Worm (Caenorhabditis elegans) whole organism, L3 larva: ENCODE data around the gene hmg-1.1.

ENCODE experiments used
- R02D3.7 ChIP-seq: fragments of 150-350 bp; optimal IDR thresholded peaks from 2 replicates; lab custom pipeline; 2014; ENCODE audit warnings: missing biosample characterization, missing genetic modification characterization
- ZK546.5 ChIP-seq: sonication (generic microtip); optimal IDR thresholded peaks from 2 replicates; lab custom pipeline; 2017; ENCODE audit warnings: missing biosample characterization, missing genetic modification characterization
- aly-2 ChIP-seq: fragments of 150-350 bp; optimal IDR thresholded peaks from 2 replicates; lab custom pipeline; 2014; ENCODE audit warnings: missing biosample characterization, missing genetic modification characterization
- ama-1 ChIP-seq: fragments of 150-350 bp; optimal IDR thresholded peaks from 2 replicates; lab custom pipeline; 2018
- ceh-16 ChIP-seq: sonication (generic microtip); optimal IDR thresholded peaks from 2 replicates; lab custom pipeline; 2017; ENCODE audit warnings: missing biosample characterization, missing genetic modification characterization
- ceh-28 ChIP-seq: fragments of 150-350 bp; optimal IDR thresholded peaks from 2 replicates; lab custom pipeline; 2014; ENCODE audit warnings: missing biosample characterization, missing genetic modification reagents, missing genetic modification characterization
- ceh-9 ChIP-seq: sonication (generic microtip); optimal IDR thresholded peaks from 2 replicates; lab custom pipeline; 2018; ENCODE audit warnings: missing biosample characterization, missing genetic modification characterization
- daf-12 ChIP-seq: fragments of 150-350 bp; optimal IDR thresholded peaks from 2 replicates; lab custom pipeline; 2014; ENCODE audit warnings: missing biosample characterization, missing genetic modification reagents, missing genetic modification characterization
- egl-27 ChIP-seq: sonication (generic microtip); optimal IDR thresholded peaks from 4 replicates; lab custom pipeline; 2017; ENCODE audit warnings: missing biosample characterization, missing genetic modification reagents, missing genetic modification characterization
- elt-2 ChIP-seq: sonication (generic microtip); optimal IDR thresholded peaks from 2 replicates; lab custom pipeline; 2016; ENCODE audit warnings: missing genetic modification reagents, mild to moderate bottlenecking, missing genetic modification characterization, missing compliant biosample characterization
- fkh-10 ChIP-seq: sonication (generic microtip); optimal IDR thresholded peaks from 2 replicates; lab custom pipeline; 2017; ENCODE audit warnings: missing biosample characterization, missing genetic modification reagents, missing genetic modification characterization
- fkh-2 ChIP-seq: fragments of 150-350 bp; optimal IDR thresholded peaks from 2 replicates; lab custom pipeline; 2014; ENCODE audit warnings: missing biosample characterization, missing genetic modification reagents, missing genetic modification characterization
- fos-1 ChIP-seq: fragments of 150-350 bp; optimal IDR thresholded peaks from 2 replicates; lab custom pipeline; 2014; ENCODE audit warnings: missing biosample characterization, missing genetic modification characterization
- hmg-11 ChIP-seq: sonication (generic microtip); optimal IDR thresholded peaks from 2 replicates; lab custom pipeline; 2016; ENCODE audit warnings: missing genetic modification characterization, missing compliant biosample characterization
- jun-1 ChIP-seq: fragments of 150-350 bp; optimal IDR thresholded peaks from 2 replicates; lab custom pipeline; 2014; ENCODE audit warnings: missing biosample characterization, missing genetic modification reagents, missing genetic modification characterization
- lin-15B ChIP-seq: fragments of 150-350 bp; optimal IDR thresholded peaks from 2 replicates; lab custom pipeline; 2014; ENCODE audit warnings: missing biosample characterization, missing genetic modification characterization
- lin-39 ChIP-seq: fragments of 150-350 bp; optimal IDR thresholded peaks from 2 replicates; lab custom pipeline; 2018; ENCODE audit warnings: missing biosample characterization, missing genetic modification reagents, missing genetic modification characterization
- lsy-12 ChIP-seq: sonication (generic microtip); optimal IDR thresholded peaks from 2 replicates; lab custom pipeline; 2016; ENCODE audit warnings: mild to moderate bottlenecking, missing genetic modification characterization, missing compliant biosample characterization
- nhr-12 ChIP-seq: fragments of 150-350 bp; optimal IDR thresholded peaks from 2 replicates; lab custom pipeline; 2014; ENCODE audit warnings: missing biosample characterization, missing genetic modification characterization
- nhr-23 ChIP-seq: fragments of 150-350 bp; optimal IDR thresholded peaks from 2 replicates; lab custom pipeline; 2014; ENCODE audit warnings: missing biosample characterization, missing genetic modification reagents, missing genetic modification characterization
- nhr-237 ChIP-seq: fragments of 150-350 bp; optimal IDR thresholded peaks from 2 replicates; lab custom pipeline; 2014; ENCODE audit warnings: missing biosample characterization, missing genetic modification characterization
- nhr-25 ChIP-seq: sonication (generic microtip); optimal IDR thresholded peaks from 2 replicates; lab custom pipeline; 2017; ENCODE audit warnings: missing biosample characterization, missing genetic modification characterization
- nhr-67 ChIP-seq: fragments of 150-350 bp; optimal IDR thresholded peaks from 2 replicates; lab custom pipeline; 2014; ENCODE audit warnings: missing biosample characterization, missing genetic modification characterization
- nhr-76 ChIP-seq: fragments of 150-350 bp; sonication (generic microtip); optimal IDR thresholded peaks from 5 replicates; lab custom pipeline; 2014; ENCODE audit warnings: missing biosample characterization, missing genetic modification characterization
- pqm-1 ChIP-seq: fragments of 150-350 bp; optimal IDR thresholded peaks from 2 replicates; lab custom pipeline; 2017; ENCODE audit warnings: missing biosample characterization, missing genetic modification characterization, inconsistent platforms
- sea-2 ChIP-seq: fragments of 150-350 bp; sonication (generic microtip); optimal IDR thresholded peaks from 4 replicates; lab custom pipeline; 2014; ENCODE audit warnings: missing biosample characterization, missing genetic modification reagents, missing genetic modification characterization
- skn-1 ChIP-seq: fragments of 150-350 bp; optimal IDR thresholded peaks from 2 replicates; lab custom pipeline; 2014; ENCODE audit warnings: missing biosample characterization, missing genetic modification characterization
- snpc-4 ChIP-seq: fragments of 150-350 bp; optimal IDR thresholded peaks from 2 replicates; lab custom pipeline; 2014; ENCODE audit warnings: missing biosample characterization, missing genetic modification characterization
- tbx-2 ChIP-seq: sonication (generic microtip); optimal IDR thresholded peaks from 2 replicates; lab custom pipeline; 2016; ENCODE audit warnings: mild to moderate bottlenecking, missing genetic modification characterization, missing compliant biosample characterization
- unc-39 ChIP-seq: sonication (generic microtip); optimal IDR thresholded peaks from 4 replicates; lab custom pipeline; 2017; ENCODE audit warnings: missing biosample characterization, missing genetic modification characterization
- zag-1 ChIP-seq: fragments of 150-350 bp; optimal IDR thresholded peaks from 2 replicates; lab custom pipeline; 2014; ENCODE audit warnings: missing biosample characterization, missing genetic modification characterization
- ztf-11 ChIP-seq: fragments of 150-350 bp; optimal IDR thresholded peaks from 2 replicates; lab custom pipeline; 2014; ENCODE audit warnings: missing biosample characterization, missing genetic modification characterization
- ztf-4 ChIP-seq: fragments of 150-350 bp; optimal IDR thresholded peaks from 2 replicates; lab custom pipeline; 2014; ENCODE audit warnings: missing biosample characterization, missing genetic modification characterization

The hmg-1.1 gene

ce11 chrII:14205335-14205734 is 45.2 kb upstream of the hmg-1.1 start, which contains the start of gene ace-3:
Gene ace-3, plus strand, starts transcription at chrII:14205635.
- TF ChIP-seq zag-1 (tag; lab: Kevin White, UChicago) (no peak), ztf-4 (no peak), ceh-28 (tag; lab: Kevin White, UChicago) (no peak), fos-1 (tag; lab: Kevin White, UChicago) (no peak), lin-39 (tag; lab: Kevin White, UChicago) (no peak), aly-2 (tag; lab: Kevin White, UChicago) (no peak), egl-27 (tag; lab: Kevin White, UChicago) (no peak)

- TF ChIP-seq ceh-28 (tag; lab: Kevin White, UChicago): no peak
- no peak for TF ChIP-seq nhr-76 (tag; lab: Kevin White, UChicago)
- TF ChIP-seq elt-2 (tag; lab: Kevin White, UChicago): no peak
- no peak for TF ChIP-seq nhr-23 (tag; lab: Kevin White, UChicago)
- TF ChIP-seq unc-39 (tag; lab: Kevin White, UChicago): no peak
- no peak for TF ChIP-seq sea-2 (GFP tag; lab: Kevin White, UChicago)
- no peak for TF ChIP-seq R02D3.7
- no peak for TF ChIP-seq ceh-16
- TF ChIP-seq ztf-4: no peak
- no peak for TF ChIP-seq daf-12 (tag; lab: Kevin White, UChicago)
Measured at ce11 chrII:14206211-14206610, 44.3 kb upstream of the hmg-1.1 start.

ce11 chrII:14211118-14211517 is 39.4 kb upstream of the hmg-1.1 start, which contains the start of gene hot-7:
Gene hot-7, plus strand, starts transcription at chrII:14211418.
- TF ChIP-seq lin-15B (tag; lab: Kevin White, UChicago): no peak
- TF ChIP-seq, all 47 proteins: peak for 0

DNA sequence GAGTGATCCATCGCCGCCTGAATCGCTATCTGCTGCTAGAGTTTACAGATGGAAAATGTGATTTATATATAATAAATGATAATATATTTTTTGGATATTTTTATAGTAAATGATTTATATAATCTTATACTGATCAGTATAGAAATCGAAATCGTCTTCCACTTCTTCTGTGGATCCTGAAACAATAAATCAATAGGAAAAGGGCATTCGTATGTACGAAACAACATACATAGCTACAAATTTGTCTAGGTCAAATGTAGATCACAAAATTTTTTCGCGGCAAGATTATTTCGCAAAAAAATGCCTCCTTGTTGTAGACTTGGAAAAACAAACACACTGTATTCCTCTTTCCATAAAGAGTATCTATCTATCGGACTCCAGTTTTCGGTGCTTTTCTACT is 36.4 kb upstream of the hmg-1.1 start, which contains the start of gene Y48B6A.10:
Gene Y48B6A.10 (plus strand): TSS at position 301 of the 400 bp plus-strand sequence.
- no peak for TF ChIP-seq tbx-2 (tag; lab: Kevin White, UChicago)
- TF ChIP-seq fkh-2 (tag; lab: Kevin White, UChicago): no peak
- no peak for TF ChIP-seq nhr-25 (tag; lab: Kevin White, UChicago)
- TF ChIP-seq elt-2 (tag; lab: Kevin White, UChicago): no peak
- no peak for TF ChIP-seq ceh-9
- TF ChIP-seq nhr-76 (tag; lab: Kevin White, UChicago): no peak
- TF ChIP-seq ama-1: no peak
- TF ChIP-seq zag-1 (tag; lab: Kevin White, UChicago): no peak
- no peak for TF ChIP-seq skn-1 (tag; lab: Kevin White, UChicago)
- no peak for TF ChIP-seq fkh-10 (GFP tag; lab: Kevin White, UChicago)
- TF ChIP-seq hmg-11 (tag; lab: Kevin White, UChicago): no peak
- TF ChIP-seq R02D3.7: no peak
- TF ChIP-seq, all 47 proteins: peak for 0

ce11 chrII:14218142-14218541 is 32.4 kb upstream of the hmg-1.1 start:
- TF ChIP-seq jun-1 (tag; lab: Kevin White, UChicago): no peak
- TF ChIP-seq lin-15B (tag; lab: Kevin White, UChicago): no peak
- no peak for TF ChIP-seq nhr-237 (tag; lab: Kevin White, UChicago)
- no peak for TF ChIP-seq pqm-1
- no peak for TF ChIP-seq ceh-28 (tag; lab: Kevin White, UChicago)
- TF ChIP-seq, all 47 proteins: peak for 0

DNA sequence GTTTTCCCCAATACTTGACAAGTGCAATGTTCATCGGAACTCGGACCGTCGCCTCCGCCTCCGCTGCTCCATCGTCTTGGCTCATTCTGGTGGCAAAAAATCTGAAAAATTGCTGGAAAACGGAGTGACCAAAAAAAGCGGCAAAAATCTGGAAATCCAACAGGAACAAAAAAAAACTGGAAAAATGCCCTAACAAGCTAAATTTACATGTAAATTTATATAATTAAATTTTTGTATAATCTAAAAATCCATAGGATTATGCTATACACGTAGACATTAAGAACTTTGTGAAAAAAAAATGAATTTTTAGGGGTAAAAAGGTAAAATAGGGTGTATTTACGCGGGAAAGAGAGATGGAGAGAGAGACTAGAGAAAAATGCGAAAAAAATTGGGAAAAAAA is 24.3 kb upstream of the hmg-1.1 start, which contains the start of gene Y48B6A.13:
Gene Y48B6A.13 (minus strand): TSS at position 101 of the 400 bp plus-strand sequence.
- TF ChIP-seq nhr-67: no peak
- no peak for TF ChIP-seq elt-2 (tag; lab: Kevin White, UChicago)
- TF ChIP-seq lsy-12 (tag; lab: Kevin White, UChicago): no peak
- TF ChIP-seq lin-39 (tag; lab: Kevin White, UChicago): no peak
- TF ChIP-seq sea-2 (GFP tag; lab: Kevin White, UChicago): no peak
- no peak for TF ChIP-seq snpc-4 (tag; lab: Kevin White, UChicago)
- no peak for TF ChIP-seq tbx-2 (tag; lab: Kevin White, UChicago)
- no peak for TF ChIP-seq skn-1 (tag; lab: Kevin White, UChicago)
- TF ChIP-seq R02D3.7: no peak
- TF ChIP-seq nhr-12 (tag; lab: Kevin White, UChicago): no peak
- TF ChIP-seq ceh-16: no peak
- TF ChIP-seq ztf-11 (tag; lab: Kevin White, UChicago): no peak
- no peak for TF ChIP-seq nhr-25 (tag; lab: Kevin White, UChicago)
- TF ChIP-seq ceh-28 (tag; lab: Kevin White, UChicago): no peak
- TF ChIP-seq zag-1 (tag; lab: Kevin White, UChicago): no peak
- TF ChIP-seq unc-39 (tag; lab: Kevin White, UChicago): no peak
- no peak for TF ChIP-seq ztf-4
- no peak for TF ChIP-seq ZK546.5 (tag; lab: Kevin White, UChicago)
